Worm (Caenorhabditis elegans) whole organism, young adult: ENCODE data around the gene gmpr-1.

Source experiments
- F57C9.4 ChIP-seq: sonication (generic microtip); optimal IDR thresholded peaks from 2 replicates; lab custom pipeline; 2017; ENCODE audit warnings: mild to moderate bottlenecking, missing genetic modification characterization, missing compliant biosample characterization
- Y67H2A.10 ChIP-seq: fragments of 200-800 bp; sonication (Bioruptor generic); conservative IDR thresholded peaks from 2 replicates; pipeline ENCODE4 v1.3.6; 2022; ENCODE audit warnings: missing genetic modification reagents, missing genetic modification characterization, missing compliant biosample characterization
- aptf-3 ChIP-seq: fragments of 200-800 bp; sonication (Bioruptor generic); IDR thresholded peaks from 2 replicates; pipeline ENCODE4 v1.3.6; 2022; ENCODE audit warnings: missing genetic modification characterization, missing compliant biosample characterization
- bed-2 ChIP-seq: fragments of 200-800 bp; sonication (Bioruptor generic); IDR thresholded peaks from 2 replicates; pipeline ENCODE4 v1.3.6; 2022; ENCODE audit warnings: missing genetic modification reagents, missing genetic modification characterization, missing compliant biosample characterization
- ccch-3 ChIP-seq: fragments of 200-800 bp; sonication (Bioruptor generic); optimal IDR thresholded peaks from 2 replicates; lab custom pipeline; 2018; ENCODE audit warnings: mild to moderate bottlenecking, missing genetic modification characterization, missing compliant biosample characterization
- him-1 ChIP-seq: sonication (generic microtip); optimal IDR thresholded peaks from 2 replicates; lab custom pipeline; 2016; ENCODE audit warnings: missing genotype, missing genetic modification reagents, missing genetic modification characterization, missing compliant biosample characterization
- hlh-12 ChIP-seq: sonication (generic microtip); optimal IDR thresholded peaks from 2 replicates; lab custom pipeline; 2016; ENCODE audit warnings: missing genetic modification characterization, missing compliant biosample characterization
- hrde-1 ChIP-seq: sonication (generic microtip); optimal IDR thresholded peaks from 2 replicates; lab custom pipeline; 2016; ENCODE audit warnings: missing genetic modification characterization, mild to moderate bottlenecking, missing compliant biosample characterization, moderate library complexity, missing genotype, missing genetic modification reagents, borderline replicate concordance
- nfya-1 ChIP-seq: sonication (generic microtip); optimal IDR thresholded peaks from 2 replicates; lab custom pipeline; 2017; ENCODE audit warnings: antibody characterized with exemption, missing compliant biosample characterization, missing genetic modification characterization, borderline replicate concordance; ENCODE audit not compliant: insufficient read depth
- nhr-80 ChIP-seq: sonication (generic microtip); optimal IDR thresholded peaks from 2 replicates; lab custom pipeline; 2016; ENCODE audit warnings: missing genetic modification characterization, missing compliant biosample characterization
- snpc-4 ChIP-seq, 5 experiments: fragments of 150-350 bp in 1 of 5; sonication (generic microtip) in 4 of 5; optimal IDR thresholded peaks; 2 replicates each; lab custom pipeline; 2014 to 2018; ENCODE audit warnings: missing genetic modification characterization in 5 of 5, missing biosample characterization in 3 of 5, antibody characterized with exemption in 2 of 5, mild to moderate bottlenecking in 2 of 5, missing compliant biosample characterization in 2 of 5, missing genotype in 2 of 5, moderate library complexity in 2 of 5, missing genetic modification reagents in 1 of 5
- unc-130 ChIP-seq: sonication (generic microtip); optimal IDR thresholded peaks from 2 replicates; lab custom pipeline; 2016; ENCODE audit warnings: missing genetic modification reagents, missing genetic modification characterization, missing compliant biosample characterization
- unc-62 ChIP-seq: fragments of 150-350 bp; optimal IDR thresholded peaks from 2 replicates; lab custom pipeline; 2014; ENCODE audit warnings: missing biosample characterization, missing genetic modification reagents, missing genetic modification characterization
- ztf-28 ChIP-seq: fragments of 200-800 bp; sonication (Bioruptor generic); IDR thresholded peaks from 2 replicates; pipeline ENCODE4 v1.3.6; 2022; ENCODE audit warnings: missing genetic modification reagents, missing genetic modification characterization, missing compliant biosample characterization

DNA sequence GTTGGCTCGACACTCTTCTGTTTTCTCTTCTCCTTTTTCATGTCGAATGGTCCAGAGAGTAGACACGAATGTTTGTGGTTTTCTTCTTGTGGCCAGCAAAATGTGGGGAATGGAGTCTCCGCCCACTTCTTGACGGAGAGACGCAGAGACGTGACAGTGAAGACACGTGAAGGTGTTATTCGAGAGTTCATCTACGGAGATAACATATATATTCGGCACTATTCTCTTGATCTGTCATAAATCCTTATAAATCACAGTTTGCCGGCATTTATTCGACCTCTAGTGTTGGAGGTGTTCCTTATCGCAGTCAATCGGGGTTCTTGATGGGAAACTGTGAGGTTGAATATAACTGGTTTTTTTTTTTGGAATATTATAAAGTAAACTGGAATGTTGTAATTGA is 9.7 kb downstream of the gmpr-1 start, which contains the start of gene F32D1.3:
- no peak for TF ChIP-seq snpc-4 (GFP tag; optimal IDR thresholded peaks at IDR 0.05; lab: Kevin White, UChicago)
- no peak for TF ChIP-seq snpc-4 (tag; optimal IDR thresholded peaks at IDR 0.05; lab: Kevin White, UChicago)
- no peak for TF ChIP-seq nfya-1 (tag; lab: Kevin White, UChicago)
- TF ChIP-seq ccch-3 (GFP tag; lab: Kevin White, UChicago), result no peak
- TF ChIP-seq ztf-28, result no peak
- no peak for TF ChIP-seq him-1 (tag; lab: Kevin White, UChicago)
- no peak for TF ChIP-seq unc-130 (GFP tag; lab: Kevin White, UChicago)
- TF ChIP-seq F57C9.4 (tag; lab: Kevin White, UChicago), result no peak
- TF ChIP-seq hrde-1 (tag; lab: Kevin White, UChicago), result no peak
- no peak for TF ChIP-seq bed-2 (GFP tag; lab: Robert Waterston, UW)
- no peak for TF ChIP-seq aptf-3 (GFP tag; lab: Robert Waterston, UW)
- TF ChIP-seq unc-62 (GFP tag; lab: Kevin White, UChicago), result no peak
- TF ChIP-seq hlh-12 (tag; lab: Kevin White, UChicago), result no peak
- TF ChIP-seq nhr-80 (tag; lab: Kevin White, UChicago), result no peak
- no peak for TF ChIP-seq Y67H2A.10 (GFP tag; lab: Robert Waterston, UW)
